Worm (Caenorhabditis elegans) whole organism, L2 larva: ENCODE data around the gene F54D12.7.

ENCODE experiments used
- C34F6.9 ChIP-seq: fragments of 150-350 bp; optimal IDR thresholded peaks from 2 replicates; lab custom pipeline; 2014; ENCODE audit warnings: missing biosample characterization, missing genetic modification characterization
- F13H6.1 ChIP-seq: sonication (generic microtip); optimal IDR thresholded peaks from 2 replicates; lab custom pipeline; 2016; ENCODE audit warnings: missing genetic modification characterization, missing compliant biosample characterization
- Y55F3AM.14 ChIP-seq: fragments of 200-800 bp; sonication (Bioruptor generic); optimal IDR thresholded peaks from 2 replicates; lab custom pipeline; 2018; ENCODE audit warnings: mild to moderate bottlenecking, missing genetic modification characterization, missing compliant biosample characterization
- ZK546.5 ChIP-seq: sonication (generic microtip); optimal IDR thresholded peaks from 2 replicates; lab custom pipeline; 2017; ENCODE audit warnings: missing biosample characterization, missing genetic modification characterization
- alr-1 ChIP-seq: fragments of 150-350 bp; optimal IDR thresholded peaks from 2 replicates; lab custom pipeline; 2014; ENCODE audit warnings: missing biosample characterization, missing genetic modification characterization
- aly-2 ChIP-seq: fragments of 150-350 bp; optimal IDR thresholded peaks from 2 replicates; lab custom pipeline; 2014; ENCODE audit warnings: missing biosample characterization, missing genetic modification characterization
- ama-1 ChIP-seq: fragments of 150-350 bp; optimal IDR thresholded peaks from 2 replicates; lab custom pipeline; 2018; ENCODE audit warnings: inconsistent platforms
- blmp-1 ChIP-seq: sonication (generic microtip); optimal IDR thresholded peaks from 2 replicates; lab custom pipeline; 2017; ENCODE audit warnings: missing genetic modification characterization, mild to moderate bottlenecking, missing compliant biosample characterization, antibody characterized with exemption, moderate library complexity; ENCODE audit not compliant: insufficient read depth
- ceh-16 ChIP-seq: fragments of 150-350 bp; optimal IDR thresholded peaks from 2 replicates; lab custom pipeline; 2014; ENCODE audit warnings: missing biosample characterization, missing genetic modification characterization
- crh-2 ChIP-seq: sonication (generic microtip); optimal IDR thresholded peaks from 2 replicates; lab custom pipeline; 2017; ENCODE audit warnings: missing biosample characterization, missing genetic modification characterization
- dmd-4 ChIP-seq: sonication (generic microtip); optimal IDR thresholded peaks from 2 replicates; lab custom pipeline; 2017; ENCODE audit warnings: missing biosample characterization, missing genetic modification characterization
- egl-27 ChIP-seq: sonication (generic microtip); optimal IDR thresholded peaks from 3 replicates; lab custom pipeline; 2017; ENCODE audit warnings: missing biosample characterization, missing genetic modification reagents, missing genetic modification characterization
- elt-1 ChIP-seq: fragments of 150-350 bp; optimal IDR thresholded peaks from 2 replicates; lab custom pipeline; 2014; ENCODE audit warnings: missing biosample characterization, missing genetic modification characterization
- elt-3 ChIP-seq: sonication (generic microtip); optimal IDR thresholded peaks from 2 replicates; lab custom pipeline; 2017; ENCODE audit warnings: missing biosample characterization, missing genetic modification characterization
- fos-1 ChIP-seq: fragments of 150-350 bp; optimal IDR thresholded peaks from 2 replicates; lab custom pipeline; 2014; ENCODE audit warnings: missing biosample characterization, missing genetic modification characterization
- gmeb-1 ChIP-seq: fragments of 150-350 bp; optimal IDR thresholded peaks from 2 replicates; lab custom pipeline; 2014; ENCODE audit warnings: missing biosample characterization, missing genetic modification characterization
- lin-11 ChIP-seq: fragments of 150-350 bp; sonication (generic microtip); optimal IDR thresholded peaks from 2 replicates; lab custom pipeline; 2014; ENCODE audit warnings: missing biosample characterization, missing genetic modification characterization, inconsistent platforms, mixed read lengths
- lin-39 ChIP-seq: fragments of 150-350 bp; optimal IDR thresholded peaks from 2 replicates; lab custom pipeline; 2014; ENCODE audit warnings: missing biosample characterization, missing genetic modification reagents, missing genetic modification characterization
- lsy-2 ChIP-seq, 2 experiments: fragments of 150-350 bp in 1 of 2; sonication (generic microtip) in 1 of 2; optimal IDR thresholded peaks; 2 replicates each; lab custom pipeline; 2014 to 2017; ENCODE audit warnings: missing biosample characterization in 2 of 2, missing genetic modification characterization in 2 of 2
- mab-5 ChIP-seq: fragments of 150-350 bp; optimal IDR thresholded peaks from 2 replicates; lab custom pipeline; 2014; ENCODE audit warnings: missing biosample characterization, missing genetic modification characterization
- mbf-1 ChIP-seq: sonication (generic microtip); optimal IDR thresholded peaks from 2 replicates; lab custom pipeline; 2017; ENCODE audit warnings: missing biosample characterization, missing genetic modification characterization
- nhr-10 ChIP-seq: sonication (generic microtip); optimal IDR thresholded peaks from 2 replicates; lab custom pipeline; 2017; ENCODE audit warnings: missing biosample characterization, missing genetic modification characterization
- nhr-11 ChIP-seq: fragments of 150-350 bp; optimal IDR thresholded peaks from 2 replicates; lab custom pipeline; 2014; ENCODE audit warnings: missing biosample characterization, missing genetic modification characterization
- nhr-12 ChIP-seq: fragments of 150-350 bp; optimal IDR thresholded peaks from 2 replicates; lab custom pipeline; 2014; ENCODE audit warnings: missing biosample characterization, missing genetic modification characterization
- nhr-129 ChIP-seq: fragments of 150-350 bp; optimal IDR thresholded peaks from 2 replicates; lab custom pipeline; 2014; ENCODE audit warnings: missing biosample characterization, missing genetic modification characterization
- nhr-21 ChIP-seq: fragments of 150-350 bp; optimal IDR thresholded peaks from 2 replicates; lab custom pipeline; 2014; ENCODE audit warnings: missing biosample characterization, missing genetic modification characterization
- nhr-23 ChIP-seq: fragments of 150-350 bp; optimal IDR thresholded peaks from 2 replicates; lab custom pipeline; 2014; ENCODE audit warnings: missing biosample characterization, missing genetic modification reagents, missing genetic modification characterization
- nhr-237 ChIP-seq: fragments of 150-350 bp; optimal IDR thresholded peaks from 2 replicates; lab custom pipeline; 2014; ENCODE audit warnings: missing biosample characterization, missing genetic modification characterization
- nhr-25 ChIP-seq: fragments of 150-350 bp; sonication (generic microtip); optimal IDR thresholded peaks from 3 replicates; lab custom pipeline; 2014; ENCODE audit warnings: missing biosample characterization, missing genetic modification characterization
- nhr-6 ChIP-seq: fragments of 150-350 bp; optimal IDR thresholded peaks from 2 replicates; lab custom pipeline; 2014; ENCODE audit warnings: missing biosample characterization, missing genetic modification characterization
- nhr-77 ChIP-seq: fragments of 150-350 bp; optimal IDR thresholded peaks from 2 replicates; lab custom pipeline; 2014; ENCODE audit warnings: missing biosample characterization, missing genetic modification characterization
- peb-1 ChIP-seq: fragments of 150-350 bp; optimal IDR thresholded peaks from 2 replicates; lab custom pipeline; 2014; ENCODE audit warnings: missing biosample characterization, missing genetic modification characterization
- sem-4 ChIP-seq: fragments of 150-350 bp; optimal IDR thresholded peaks from 2 replicates; lab custom pipeline; 2014; ENCODE audit warnings: missing biosample characterization, missing genetic modification reagents, missing genetic modification characterization
- skn-1 ChIP-seq: sonication (generic microtip); optimal IDR thresholded peaks from 2 replicates; lab custom pipeline; 2017; ENCODE audit warnings: missing biosample characterization, missing genetic modification characterization
- sma-3 ChIP-seq: sonication (generic microtip); optimal IDR thresholded peaks from 2 replicates; lab custom pipeline; 2016; ENCODE audit warnings: missing genetic modification reagents, missing genetic modification characterization, missing compliant biosample characterization
- sma-9 ChIP-seq, 2 experiments: fragments of 150-350 bp in 1 of 2; sonication (generic microtip) in 1 of 2; optimal IDR thresholded peaks; 2 replicates each; lab custom pipeline; 2014 to 2016; ENCODE audit warnings: missing genetic modification characterization in 2 of 2, mild to moderate bottlenecking in 1 of 2, missing biosample characterization in 1 of 2, missing compliant biosample characterization in 1 of 2, missing genetic modification reagents in 1 of 2, moderate library complexity in 1 of 2
- snpc-4 ChIP-seq: fragments of 150-350 bp; optimal IDR thresholded peaks from 2 replicates; lab custom pipeline; 2014; ENCODE audit warnings: missing biosample characterization, missing genetic modification characterization
- unc-39 ChIP-seq: fragments of 150-350 bp; optimal IDR thresholded peaks from 2 replicates; lab custom pipeline; 2014; ENCODE audit warnings: missing biosample characterization, missing genetic modification characterization
- unc-55 ChIP-seq: fragments of 150-350 bp; sonication (generic microtip); optimal IDR thresholded peaks from 3 replicates; lab custom pipeline; 2014; ENCODE audit warnings: missing biosample characterization, missing genetic modification reagents, missing genetic modification characterization
- unc-62 ChIP-seq: fragments of 150-350 bp; optimal IDR thresholded peaks from 2 replicates; lab custom pipeline; 2014; ENCODE audit warnings: missing biosample characterization, missing genetic modification reagents, missing genetic modification characterization
- zag-1 ChIP-seq: fragments of 150-350 bp; optimal IDR thresholded peaks from 2 replicates; lab custom pipeline; 2014; ENCODE audit warnings: missing biosample characterization, missing genetic modification characterization
- ztf-1 ChIP-seq: fragments of 200-800 bp; sonication (Bioruptor generic); conservative IDR thresholded peaks from 2 replicates; pipeline ENCODE4 v1.3.6; 2022; ENCODE audit warnings: missing genetic modification characterization, missing compliant biosample characterization
- ztf-11 ChIP-seq: sonication (generic microtip); optimal IDR thresholded peaks from 2 replicates; lab custom pipeline; 2017; ENCODE audit warnings: missing biosample characterization, missing genetic modification characterization
- ztf-4 ChIP-seq: fragments of 150-350 bp; optimal IDR thresholded peaks from 2 replicates; lab custom pipeline; 2014; ENCODE audit warnings: missing biosample characterization, missing genetic modification characterization

The F54D12.7 gene

ce11 chrII:1344524-1345119 lies 40.6 kb downstream of the F54D12.7 start:
- no peak for TF ChIP-seq mbf-1
- TF ChIP-seq egl-27 (tag; lab: Kevin White, UChicago) = no peak
- no peak for TF ChIP-seq zag-1 (tag; lab: Kevin White, UChicago)
- no peak for TF ChIP-seq snpc-4 (tag; lab: Kevin White, UChicago)
- no peak for TF ChIP-seq elt-3 (tag; lab: Kevin White, UChicago)
- no peak for TF ChIP-seq unc-39 (tag; lab: Kevin White, UChicago)
- no peak for TF ChIP-seq crh-2 (tag; lab: Kevin White, UChicago)
- TF ChIP-seq ztf-1 (GFP tag; lab: Robert Waterston, UW) = no peak
- no peak for TF ChIP-seq ZK546.5 (tag; lab: Kevin White, UChicago)
- TF ChIP-seq gmeb-1 (tag; lab: Kevin White, UChicago) = no peak
- TF ChIP-seq nhr-23 (tag; lab: Kevin White, UChicago) = no peak
- TF ChIP-seq lin-39 (tag; lab: Kevin White, UChicago) = no peak
- no peak for TF ChIP-seq blmp-1 (tag; lab: Kevin White, UChicago)
- TF ChIP-seq Y55F3AM.14 (GFP tag; lab: Kevin White, UChicago) = no peak
- no peak for TF ChIP-seq aly-2 (tag; lab: Kevin White, UChicago)
- peak; percentile 28 for TF ChIP-seq F13H6.1 (tag; lab: Kevin White, UChicago)
- no peak for TF ChIP-seq peb-1 (tag; lab: Kevin White, UChicago)
- no peak for TF ChIP-seq nhr-21 (tag; lab: Kevin White, UChicago)
- TF ChIP-seq skn-1 (tag; lab: Kevin White, UChicago) = no peak
- no peak for TF ChIP-seq unc-62 (GFP tag; lab: Kevin White, UChicago)
- peak; percentile 4 for TF ChIP-seq sem-4 (tag; lab: Kevin White, UChicago)
- TF ChIP-seq nhr-237 (tag; lab: Kevin White, UChicago) = no peak
- TF ChIP-seq elt-1 (tag; lab: Kevin White, UChicago) = no peak
- TF ChIP-seq unc-55 (GFP tag; lab: Kevin White, UChicago) = peak; percentile 72
- no peak for TF ChIP-seq ceh-16 (tag; lab: Kevin White, UChicago)
- TF ChIP-seq lsy-2 (tag; optimal IDR thresholded peaks at IDR 0.05; lab: Kevin White, UChicago) = peak in 1 of 2 experiments; percentile 37
- no peak for TF ChIP-seq ama-1 (lab: Kevin White, UChicago)
- no peak for TF ChIP-seq nhr-6 (tag; lab: Kevin White, UChicago)
- TF ChIP-seq nhr-10 = no peak
- TF ChIP-seq sma-3 (GFP tag; lab: Kevin White, UChicago) = no peak
- TF ChIP-seq lin-11 (tag; lab: Kevin White, UChicago) = no peak
- TF ChIP-seq ztf-4 = no peak
- peak; percentile 78 for TF ChIP-seq mab-5 (tag; lab: Kevin White, UChicago)
- TF ChIP-seq ztf-11 = no peak
- no peak for TF ChIP-seq nhr-12 (tag; lab: Kevin White, UChicago)
- no peak for TF ChIP-seq nhr-25 (tag; lab: Kevin White, UChicago)
- no peak for TF ChIP-seq alr-1 (tag; lab: Kevin White, UChicago)
- no peak for TF ChIP-seq C34F6.9 (tag; lab: Kevin White, UChicago)
- no peak for TF ChIP-seq nhr-129 (tag; lab: Kevin White, UChicago)
- TF ChIP-seq fos-1 (tag; lab: Kevin White, UChicago) = no peak
- no peak for TF ChIP-seq nhr-11 (tag; lab: Kevin White, UChicago)
- TF ChIP-seq dmd-4 (tag; lab: Kevin White, UChicago) = no peak
- TF ChIP-seq nhr-77 (tag; lab: Kevin White, UChicago) = no peak
- TF ChIP-seq sma-9 (GFP tag; optimal IDR thresholded peaks at IDR 0.05; lab: Kevin White, UChicago) = peak; percentile 48
- no peak for TF ChIP-seq sma-9 (tag; optimal IDR thresholded peaks at IDR 0.05; lab: Kevin White, UChicago)

DNA sequence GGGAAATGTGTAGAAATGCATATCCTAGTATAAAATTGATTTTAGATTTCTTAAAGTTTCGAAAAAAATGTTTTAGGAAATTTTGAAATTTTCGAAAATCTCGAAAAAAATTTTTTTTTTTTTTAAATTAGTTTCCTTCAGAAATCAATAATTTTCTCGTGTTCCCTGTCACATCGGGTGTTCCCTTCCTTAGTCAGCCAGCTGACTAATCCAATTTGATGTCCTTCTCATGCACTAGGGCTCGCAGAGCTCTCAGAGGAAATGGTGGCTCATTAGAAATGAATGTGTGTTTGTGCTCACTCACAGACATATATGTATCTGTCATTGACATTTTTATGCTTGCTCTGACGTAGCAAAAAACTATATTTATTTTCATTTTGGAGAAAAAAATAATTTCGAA lies 41.4 kb downstream of the F54D12.7 start:
- TF ChIP-seq unc-55 (GFP tag; lab: Kevin White, UChicago) (peak; percentile 2), lsy-2 (tag; optimal IDR thresholded peaks at IDR 0.05; lab: Kevin White, UChicago) (peak in 1 of 2 experiments; percentile 17), ztf-1 (GFP tag; lab: Robert Waterston, UW) (no peak)
